In the genomic region with DNA sequence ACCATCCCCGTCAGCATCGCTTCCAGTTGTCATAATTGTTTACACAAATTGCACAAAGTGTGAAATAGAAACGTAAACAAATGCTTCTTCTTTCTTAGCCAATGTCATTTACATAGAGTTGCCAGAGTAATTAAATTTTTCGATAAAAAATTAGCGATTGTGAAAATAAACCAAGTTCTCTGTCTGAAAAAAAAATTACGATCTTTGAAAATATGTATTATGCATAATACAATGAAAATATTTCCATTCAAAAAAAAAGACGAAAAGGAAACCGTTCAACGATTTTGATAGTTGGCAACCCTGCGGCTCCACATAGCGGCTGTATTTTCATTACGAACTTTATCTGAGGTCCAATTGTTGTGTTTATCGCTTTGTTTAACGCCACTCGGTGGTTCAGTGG, we compare ENCODE assay signal across 1 fruit fly cellular context.
A peak's percentile ranks its signal among the peaks of the same experiment; 100 is the strongest.
TF ChIP-seq lines count a peak whose summit lies in the region.

A gene (minus strand): TSS at position 105 of the 400 bp plus-strand sequence.
A gene (plus strand): TSS at position 309 of the 400 bp plus-strand sequence.

TF ChIP-seq in whole organism, embryonic, 481 proteins besides CTCF, POLR2A, EP300 and RAD21 (continued from another document and continues in another):
- TF ChIP-seq Tbp (GFP tag; optimal IDR thresholded peaks at IDR 0.05; lab: Kevin White, UChicago) (no peak), Nf-YA (GFP tag; IDR thresholded peaks at IDR 0.05; lab: Robert Waterston, UW) (peak; percentile 69; the same call in 1 of the 2 replicates), Ets65A (GFP tag; lab: Kevin White, UChicago) (peak; percentile 97), CG11504 (tag; optimal IDR thresholded peaks at IDR 0.05; lab: Kevin White, UChicago) (no peak), dmrt11E (tag; optimal IDR thresholded peaks at IDR 0.05; lab: Kevin White, UChicago) (peak; percentile 89), CG14710 (tag; optimal IDR thresholded peaks at IDR 0.05; lab: Kevin White, UChicago) (peak; percentile 92), CG13624 (GFP tag; optimal IDR thresholded peaks at IDR 0.05; lab: Kevin White, UChicago) (peak; percentile 89), Rfx (GFP tag; IDR thresholded peaks at IDR 0.05; lab: Robert Waterston, UW) (peak; percentile 95), slou (GFP tag; optimal IDR thresholded peaks at IDR 0.05; lab: Kevin White, UChicago) (peak; percentile 52), jing (GFP tag; optimal IDR thresholded peaks at IDR 0.05; lab: Kevin White, UChicago) (peak; percentile 58), sug (tag; optimal IDR thresholded peaks at IDR 0.05; lab: Kevin White, UChicago) (peak; percentile 84), ttk (GFP tag; IDR thresholded peaks at IDR 0.05; lab: Robert Waterston, UW) (peak; percentile 91), dan (GFP tag; IDR thresholded peaks at IDR 0.05; lab: Robert Waterston, UW) (no peak), CG8388 (GFP tag; optimal IDR thresholded peaks at IDR 0.05; lab: Kevin White, UChicago) (peak; percentile 90), NfI (GFP tag; optimal IDR thresholded peaks at IDR 0.05; lab: Kevin White, UChicago) (peak; percentile 88), Med (GFP tag; lab: Kevin White, UChicago) (peak; percentile 98), gcm2 (GFP tag; optimal IDR thresholded peaks at IDR 0.05; lab: Kevin White, UChicago) (peak; percentile 86), CG31441 (GFP tag; IDR thresholded peaks at IDR 0.05; lab: Robert Waterston, UW) (no peak; the same call in 1 of the 2 replicates), CG8359 (GFP tag; optimal IDR thresholded peaks at IDR 0.05; lab: Kevin White, UChicago; ENCODE audit: borderline replicate concordance) (peak; percentile 65), CG30403 (GFP tag; optimal IDR thresholded peaks at IDR 0.05; lab: Kevin White, UChicago) (peak; percentile 93), CG9609 (GFP tag; optimal IDR thresholded peaks at IDR 0.05; lab: Kevin White, UChicago) (peak; percentile 88), CG11085 (GFP tag; IDR thresholded peaks at IDR 0.05; lab: Robert Waterston, UW) (peak; percentile 69), CG1233 (GFP tag; optimal IDR thresholded peaks at IDR 0.05; lab: Kevin White, UChicago) (peak; percentile 80), lbe (GFP tag; optimal IDR thresholded peaks at IDR 0.05; lab: Kevin White, UChicago) (peak; percentile 84), z (GFP tag; IDR thresholded peaks at IDR 0.05; lab: Robert Waterston, UW) (0 out of 3 replicates have a peak, but pooled peaks have one; percentile 48), CG10321 (GFP tag; IDR thresholded peaks at IDR 0.05; lab: Robert Waterston, UW) (peak; percentile 70), HLH3B (GFP tag; IDR thresholded peaks at IDR 0.05; lab: Robert Waterston, UW) (peak; percentile 91), Rx (GFP tag; IDR thresholded peaks at IDR 0.05; lab: Robert Waterston, UW) (peak; percentile 77), Atf3 (GFP tag; optimal IDR thresholded peaks at IDR 0.05; lab: Kevin White, UChicago) (peak; percentile 78), CG10366 (GFP tag; IDR thresholded peaks at IDR 0.05; lab: Robert Waterston, UW) (peak; percentile 93), Max (GFP tag; optimal IDR thresholded peaks at IDR 0.05; lab: Kevin White, UChicago) (peak; percentile 86), CG3847 (GFP tag; IDR thresholded peaks at IDR 0.05; lab: Robert Waterston, UW) (peak; percentile 90), BtbVII (GFP tag; optimal IDR thresholded peaks at IDR 0.05; lab: Kevin White, UChicago) (peak; percentile 86), fu2 (GFP tag; optimal IDR thresholded peaks at IDR 0.05; lab: Kevin White, UChicago) (peak; percentile 88), sc (optimal IDR thresholded peaks at IDR 0.05; lab: Kevin White, UChicago) (no peak), sc (GFP tag; optimal IDR thresholded peaks at IDR 0.05; lab: Kevin White, UChicago) (peak; percentile 69), E2f1 (GFP tag; IDR thresholded peaks at IDR 0.05; lab: Robert Waterston, UW) (peak; percentile 85), CG15011 (GFP tag; optimal IDR thresholded peaks at IDR 0.05; lab: Kevin White, UChicago) (peak; percentile 74), HLH54F (GFP tag; optimal IDR thresholded peaks at IDR 0.05; lab: Kevin White, UChicago) (peak; percentile 89), CG4424 (GFP tag; optimal IDR thresholded peaks at IDR 0.05; lab: Kevin White, UChicago) (peak; percentile 78), CG8944 (GFP tag; optimal IDR thresholded peaks at IDR 0.05; lab: Kevin White, UChicago) (peak; percentile 84), ase (GFP tag; IDR thresholded peaks at IDR 0.05; lab: Robert Waterston, UW) (peak; percentile 80), crol (GFP tag; IDR thresholded peaks at IDR 0.05; lab: Robert Waterston, UW) (peak; percentile 58; the same call in 1 of the 2 replicates), Vsx1 (GFP tag; optimal IDR thresholded peaks at IDR 0.05; lab: Kevin White, UChicago) (no peak), Hsf (GFP tag; optimal IDR thresholded peaks at IDR 0.05; lab: Kevin White, UChicago) (peak; percentile 94), Dek (tag; optimal IDR thresholded peaks at IDR 0.05; lab: Kevin White, UChicago) (peak; percentile 86), bsh (GFP tag; optimal IDR thresholded peaks at IDR 0.05; lab: Kevin White, UChicago) (peak; percentile 55 to 93), lilli (GFP tag; optimal IDR thresholded peaks at IDR 0.05; lab: Kevin White, UChicago) (peak; percentile 90), CG12769 (tag; optimal IDR thresholded peaks at IDR 0.05; lab: Kevin White, UChicago) (no peak), D19A (tag; optimal IDR thresholded peaks at IDR 0.05; lab: Kevin White, UChicago) (peak; percentile 78), HHEX (GFP tag; optimal IDR thresholded peaks at IDR 0.05; lab: Kevin White, UChicago) (peak; percentile 80), aop (GFP tag; IDR thresholded peaks at IDR 0.05; lab: Robert Waterston, UW) (0 out of 2 replicates have a peak, but pooled peaks have one; percentile 29), fru (optimal IDR thresholded peaks at IDR 0.05; lab: Kevin White, UChicago) (no peak), kni (GFP tag; optimal IDR thresholded peaks at IDR 0.05; lab: Kevin White, UChicago) (peak; percentile 42), CG6654 (GFP tag; optimal IDR thresholded peaks at IDR 0.05; lab: Kevin White, UChicago) (peak; percentile 60), Hey (tag; optimal IDR thresholded peaks at IDR 0.05; lab: Kevin White, UChicago) (no peak), CHES-1-like (GFP tag; optimal IDR thresholded peaks at IDR 0.05; lab: Kevin White, UChicago) (peak; percentile 94), CG2202 (tag; optimal IDR thresholded peaks at IDR 0.05; lab: Kevin White, UChicago) (peak; percentile 87), hth (optimal IDR thresholded peaks at IDR 0.05; lab: Kevin White, UChicago) (no peak), B-H1 (GFP tag; IDR thresholded peaks at IDR 0.05; lab: Robert Waterston, UW) (peak; percentile 81), Ssrp (tag; optimal IDR thresholded peaks at IDR 0.05; lab: Kevin White, UChicago) (peak; percentile 83), CG17186 (GFP tag; optimal IDR thresholded peaks at IDR 0.05; lab: Kevin White, UChicago) (peak; percentile 69), Sry-δ (GFP tag; optimal IDR thresholded peaks at IDR 0.05; lab: Kevin White, UChicago) (peak; percentile 76), pan (optimal IDR thresholded peaks at IDR 0.05; lab: Kevin White, UChicago) (no peak), pan (GFP tag; optimal IDR thresholded peaks at IDR 0.05 in 1 of 2, IDR thresholded peaks at IDR 0.05 in 1 of 2) (peak in 1 of 2 experiments; percentile 95), ac (GFP tag; optimal IDR thresholded peaks at IDR 0.05; lab: Kevin White, UChicago) (peak; percentile 35), Sry-β (GFP tag; optimal IDR thresholded peaks at IDR 0.05; lab: Kevin White, UChicago) (peak; percentile 24), ems (GFP tag; optimal IDR thresholded peaks at IDR 0.05; lab: Kevin White, UChicago) (peak; percentile 83), sim (GFP tag; IDR thresholded peaks at IDR 0.05; lab: Robert Waterston, UW) (peak; percentile 88), CG7556 (GFP tag; optimal IDR thresholded peaks at IDR 0.05; lab: Kevin White, UChicago) (peak; percentile 89), fd102C (GFP tag; optimal IDR thresholded peaks at IDR 0.05; lab: Kevin White, UChicago) (peak; percentile 8), CG3995 (GFP tag; optimal IDR thresholded peaks at IDR 0.05; lab: Kevin White, UChicago) (peak; percentile 60), CG3281 (GFP tag; optimal IDR thresholded peaks at IDR 0.05; lab: Kevin White, UChicago) (peak; percentile 86), nerfin-1 (tag; optimal IDR thresholded peaks at IDR 0.05; lab: Kevin White, UChicago) (peak; percentile 85), Mes4 (GFP tag; optimal IDR thresholded peaks at IDR 0.05; lab: Kevin White, UChicago) (peak; percentile 90), HLHmδ (GFP tag; optimal IDR thresholded peaks at IDR 0.05; lab: Kevin White, UChicago) (no peak), ranshi (GFP tag; IDR thresholded peaks at IDR 0.05; lab: Robert Waterston, UW) (peak; percentile 89), CG7963 (GFP tag; IDR thresholded peaks at IDR 0.05; lab: Robert Waterston, UW; ENCODE audit: partially characterized antibody) (no peak), Nf-YB (GFP tag; optimal IDR thresholded peaks at IDR 0.05; lab: Kevin White, UChicago) (peak; percentile 80), E2f2 (GFP tag; IDR thresholded peaks at IDR 0.05; lab: Robert Waterston, UW) (peak; percentile 80), CG14667 (GFP tag; IDR thresholded peaks at IDR 0.05; lab: Robert Waterston, UW) (peak; percentile 73), CG18764 (GFP tag; optimal IDR thresholded peaks at IDR 0.05; lab: Kevin White, UChicago) (peak; percentile 88), Mrtf (GFP tag; IDR thresholded peaks at IDR 0.05; lab: Robert Waterston, UW) (peak; percentile 84), crp (GFP tag; optimal IDR thresholded peaks at IDR 0.05; lab: Kevin White, UChicago) (peak in 1 of 2 experiments; percentile 64), CG7745 (tag; optimal IDR thresholded peaks at IDR 0.05; lab: Kevin White, UChicago) (peak; percentile 39), insv (GFP tag; optimal IDR thresholded peaks at IDR 0.05; lab: Kevin White, UChicago) (peak in 1 of 2 experiments; percentile 70), ro (GFP tag; IDR thresholded peaks at IDR 0.05; lab: Robert Waterston, UW) (peak; percentile 30; the same call in 1 of the 2 replicates), Hr78 (GFP tag; optimal IDR thresholded peaks at IDR 0.05; lab: Kevin White, UChicago) (no peak), sna (GFP tag; IDR thresholded peaks at IDR 0.05; lab: Robert Waterston, UW; ENCODE audit: partially characterized antibody) (0 out of 2 replicates have a peak, but pooled peaks have one; percentile 35), Gsc (GFP tag; IDR thresholded peaks at IDR 0.05; lab: Robert Waterston, UW) (no peak), CG43689 (GFP tag; IDR thresholded peaks at IDR 0.05; lab: Robert Waterston, UW) (peak; percentile 86), ap (GFP tag; IDR thresholded peaks at IDR 0.05; lab: Robert Waterston, UW) (peak; percentile 69), CG32772 (GFP tag; IDR thresholded peaks at IDR 0.05; lab: Robert Waterston, UW) (peak; percentile 86), CG13123 (GFP tag; optimal IDR thresholded peaks at IDR 0.05; lab: Kevin White, UChicago) (peak; percentile 91), nau (GFP tag; optimal IDR thresholded peaks at IDR 0.05; lab: Kevin White, UChicago) (no peak), CG17829 (tag; optimal IDR thresholded peaks at IDR 0.05; lab: Kevin White, UChicago) (peak; percentile 90), CG4282 (GFP tag; optimal IDR thresholded peaks at IDR 0.05; lab: Kevin White, UChicago) (peak; percentile 25), CG9437 (GFP tag; optimal IDR thresholded peaks at IDR 0.05; lab: Kevin White, UChicago) (peak; percentile 95), bcd (GFP tag; optimal IDR thresholded peaks at IDR 0.05; lab: Kevin White, UChicago) (peak; percentile 81), schlank (tag; optimal IDR thresholded peaks at IDR 0.05; lab: Kevin White, UChicago) (peak; percentile 63), Dref (GFP tag; IDR thresholded peaks at IDR 0.05; lab: Robert Waterston, UW) (peak; percentile 48), CG32767 (GFP tag; IDR thresholded peaks at IDR 0.05; lab: Robert Waterston, UW) (peak; percentile 89), CG14014 (GFP tag; IDR thresholded peaks at IDR 0.05; lab: Robert Waterston, UW) (peak; percentile 90), croc (GFP tag; conservative IDR thresholded peaks at IDR 0.05; lab: Robert Waterston, UW) (peak; percentile 75), CG17385 (GFP tag; optimal IDR thresholded peaks at IDR 0.05; lab: Kevin White, UChicago) (peak; percentile 99), CG2889 (GFP tag; IDR thresholded peaks at IDR 0.05; lab: Robert Waterston, UW) (peak; percentile 85), ab (GFP tag; optimal IDR thresholded peaks at IDR 0.05; lab: Kevin White, UChicago) (peak; percentile 54), HmgZ (tag; optimal IDR thresholded peaks at IDR 0.05; lab: Kevin White, UChicago) (peak; percentile 93), H2.0 (GFP tag; IDR thresholded peaks at IDR 0.05; lab: Robert Waterston, UW) (peak; percentile 88), row (GFP tag; IDR thresholded peaks at IDR 0.05; lab: Robert Waterston, UW) (peak; percentile 97), en (GFP tag; optimal IDR thresholded peaks at IDR 0.05; lab: Kevin White, UChicago) (peak; percentile 92), CG34422 (GFP tag; IDR thresholded peaks at IDR 0.05; lab: Robert Waterston, UW) (peak; percentile 94), CG13775 (GFP tag; optimal IDR thresholded peaks at IDR 0.05; lab: Kevin White, UChicago) (peak; percentile 89), CG1024 (GFP tag; IDR thresholded peaks at IDR 0.05; lab: Robert Waterston, UW) (peak; percentile 86), otp (GFP tag; IDR thresholded peaks at IDR 0.05; lab: Robert Waterston, UW) (peak; percentile 88), yki (optimal IDR thresholded peaks at IDR 0.05; lab: Kevin White, UChicago) (no peak), lola (GFP tag; optimal IDR thresholded peaks at IDR 0.05; lab: Kevin White, UChicago) (peak in 1 of 3 experiments; percentile 85), Blimp-1 (GFP tag; optimal IDR thresholded peaks at IDR 0.05; lab: Kevin White, UChicago) (peak; percentile 89), CG7987 (GFP tag; optimal IDR thresholded peaks at IDR 0.05; lab: Kevin White, UChicago) (peak; percentile 40), CG11093 (GFP tag; IDR thresholded peaks at IDR 0.05; lab: Robert Waterston, UW) (peak; percentile 67; the same call in 2 of the 3 replicates), CG32532 (GFP tag; IDR thresholded peaks at IDR 0.05; lab: Robert Waterston, UW) (peak; percentile 90), CG4820 (GFP tag; optimal IDR thresholded peaks at IDR 0.05; lab: Kevin White, UChicago) (peak; percentile 82), NC2β (GFP tag; optimal IDR thresholded peaks at IDR 0.05; lab: Kevin White, UChicago) (peak; percentile 88), Atf-2 (GFP tag; optimal IDR thresholded peaks at IDR 0.05; lab: Kevin White, UChicago) (peak; percentile 86), CG12744 (GFP tag; optimal IDR thresholded peaks at IDR 0.05; lab: Kevin White, UChicago) (peak; percentile 89), CG1832 (GFP tag; optimal IDR thresholded peaks at IDR 0.05; lab: Kevin White, UChicago) (no peak)
